Fruit fly (Drosophila melanogaster): ENCODE results near the gene Nhe3.

Nhe3 gene

dm6 chr2L:6648163-6648628 is 36.0 kb downstream of the Nhe3 start (continued):
- peak; percentile 90 for TF ChIP-seq CG9437 (GFP tag; optimal IDR thresholded peaks at IDR 0.05)
- TF ChIP-seq CG12659 (GFP tag; optimal IDR thresholded peaks at IDR 0.05), result peak; percentile 98
- peak; percentile 89 for TF ChIP-seq kah (GFP tag; optimal IDR thresholded peaks at IDR 0.05)
- TF ChIP-seq dm (GFP tag; optimal IDR thresholded peaks at IDR 0.05), result peak; percentile 88
- peak; percentile 48 for TF ChIP-seq crol (GFP tag; IDR thresholded peaks at IDR 0.05)
- TF ChIP-seq cg (GFP tag; optimal IDR thresholded peaks at IDR 0.05), result no peak
- no peak for TF ChIP-seq br (optimal IDR thresholded peaks at IDR 0.05)
- peak; percentile 88 for TF ChIP-seq CG30431 (GFP tag; optimal IDR thresholded peaks at IDR 0.05)
- peak; percentile 75 for TF ChIP-seq CG11398 (GFP tag; optimal IDR thresholded peaks at IDR 0.05)
- TF ChIP-seq lilli (GFP tag; optimal IDR thresholded peaks at IDR 0.05), result peak; percentile 97
- peak; percentile 47 for TF ChIP-seq CG15479 (GFP tag; optimal IDR thresholded peaks at IDR 0.05)
- TF ChIP-seq CG3163 (GFP tag; optimal IDR thresholded peaks at IDR 0.05), result peak; percentile 92
- TF ChIP-seq CG10366 (GFP tag; IDR thresholded peaks at IDR 0.05), result peak; percentile 91
- peak; percentile 89 for TF ChIP-seq CG8290 (GFP tag; optimal IDR thresholded peaks at IDR 0.05)
- peak; percentile 88 to 92 for TF ChIP-seq CG8290 (tag; optimal IDR thresholded peaks at IDR 0.05)
- TF ChIP-seq otp (GFP tag; IDR thresholded peaks at IDR 0.05), result peak; percentile 82
- peak; percentile 95 for TF ChIP-seq Mad (GFP tag; optimal IDR thresholded peaks at IDR 0.05)
- peak; percentile 98 for TF ChIP-seq CG30403 (GFP tag; optimal IDR thresholded peaks at IDR 0.05)
- TF ChIP-seq PHDP (tag; optimal IDR thresholded peaks at IDR 0.05), result peak; percentile 96
- no peak for TF ChIP-seq CG34224 (GFP tag; IDR thresholded peaks at IDR 0.05; ENCODE audit: partially characterized antibody)
- TF ChIP-seq peb (GFP tag; IDR thresholded peaks at IDR 0.05), result peak; percentile 81
- TF ChIP-seq gce (GFP tag; IDR thresholded peaks at IDR 0.05), result peak; percentile 82
- peak; percentile 71 for TF ChIP-seq Poxn (GFP tag; IDR thresholded peaks at IDR 0.05)
- peak; percentile 77 for TF ChIP-seq CG31388 (GFP tag; optimal IDR thresholded peaks at IDR 0.05)
- peak; percentile 96 for TF ChIP-seq bcd (GFP tag; optimal IDR thresholded peaks at IDR 0.05)
- peak; percentile 53 for TF ChIP-seq Atf3 (GFP tag; optimal IDR thresholded peaks at IDR 0.05)
- peak; percentile 95 for TF ChIP-seq Bteb2 (GFP tag; optimal IDR thresholded peaks at IDR 0.05)
- peak; percentile 96 for TF ChIP-seq NfI (GFP tag; optimal IDR thresholded peaks at IDR 0.05)
- peak; percentile 93 for TF ChIP-seq nerfin-1 (tag; optimal IDR thresholded peaks at IDR 0.05)
- TF ChIP-seq sob (GFP tag; IDR thresholded peaks at IDR 0.05), result peak; percentile 92
- TF ChIP-seq sens-2 (GFP tag; IDR thresholded peaks at IDR 0.05), result peak; percentile 78
- peak; percentile 93 for TF ChIP-seq run (tag; optimal IDR thresholded peaks at IDR 0.05)
- TF ChIP-seq Ptx1 (GFP tag; IDR thresholded peaks at IDR 0.05), result peak; percentile 94
- peak; percentile 82 for TF ChIP-seq Lim3 (GFP tag; IDR thresholded peaks at IDR 0.05)
- TF ChIP-seq CG3995 (GFP tag; optimal IDR thresholded peaks at IDR 0.05), result peak; percentile 81
- TF ChIP-seq Six4 (GFP tag; optimal IDR thresholded peaks at IDR 0.05), result peak; percentile 93
- peak; percentile 96 for TF ChIP-seq CG17829 (tag; optimal IDR thresholded peaks at IDR 0.05)
- TF ChIP-seq usp (GFP tag; optimal IDR thresholded peaks at IDR 0.05), result no peak
- peak; percentile 90 for TF ChIP-seq CG10462 (GFP tag; optimal IDR thresholded peaks at IDR 0.05)
- TF ChIP-seq pfk (GFP tag; optimal IDR thresholded peaks at IDR 0.05), result peak; percentile 56
- TF ChIP-seq hbn (GFP tag; IDR thresholded peaks at IDR 0.05; ENCODE audit: partially characterized antibody), result no peak
- TF ChIP-seq tgo (GFP tag; IDR thresholded peaks at IDR 0.05), result peak; percentile 94
- peak; percentile 29 for TF ChIP-seq btn (GFP tag; optimal IDR thresholded peaks at IDR 0.05)
- peak; percentile 73 for TF ChIP-seq Gsc (GFP tag; IDR thresholded peaks at IDR 0.05)
- peak; percentile 96 for TF ChIP-seq Atf6 (GFP tag; IDR thresholded peaks at IDR 0.05)
- peak; percentile 94 for TF ChIP-seq Camta (GFP tag; optimal IDR thresholded peaks at IDR 0.05)
- peak; percentile 80 for TF ChIP-seq CG10431 (GFP tag; optimal IDR thresholded peaks at IDR 0.05)
- TF ChIP-seq Awh (GFP tag; IDR thresholded peaks at IDR 0.05), result peak; percentile 81
- TF ChIP-seq Dfd (GFP tag; optimal IDR thresholded peaks at IDR 0.05), result peak in 1 of 2 experiments; percentile 51
- TF ChIP-seq fd3F (GFP tag; optimal IDR thresholded peaks at IDR 0.05), result peak; percentile 95
- TF ChIP-seq CG30020 (tag; optimal IDR thresholded peaks at IDR 0.05), result peak; percentile 86
- TF ChIP-seq ATbp (GFP tag; optimal IDR thresholded peaks at IDR 0.05), result peak; percentile 92
